Worm (Caenorhabditis elegans) whole organism, L4/young adult: ENCODE results near the gene nspc-16.

Experiments
- W03F9.2 ChIP-seq: fragments of 150-350 bp; optimal IDR thresholded peaks from 2 replicates; lab custom pipeline; 2014; ENCODE audit warnings: missing biosample characterization, missing genetic modification characterization
- dao-5 ChIP-seq: sonication (generic microtip); optimal IDR thresholded peaks from 2 replicates; lab custom pipeline; 2016; ENCODE audit warnings: missing genotype, missing genetic modification characterization, moderate library complexity, missing compliant biosample characterization
- him-1 ChIP-seq: sonication (generic microtip); optimal IDR thresholded peaks from 2 replicates; lab custom pipeline; 2016; ENCODE audit warnings: missing genotype, missing genetic modification reagents, missing genetic modification characterization, missing compliant biosample characterization

- TF ChIP-seq W03F9.2 (no peak), dao-5 (no peak), him-1 (no peak)
Observed at ce11 chrX:14516560-14516959, 6.8 kb upstream of the nspc-16 start, which contains the start of gene D1025.10.
